Worm (Caenorhabditis elegans) whole organism, early embryonic: ENCODE data around the gene F08F3.8.

Source experiments
- ama-1 ChIP-seq: fragments of 150-350 bp; optimal IDR thresholded peaks from 2 replicates; lab custom pipeline; 2014
- ceh-13 ChIP-seq: fragments of 200-800 bp; sonication (Bioruptor generic); optimal IDR thresholded peaks from 2 replicates; lab custom pipeline; 2018; ENCODE audit warnings: mild to moderate bottlenecking, missing genetic modification characterization, missing compliant biosample characterization
- ceh-36 ChIP-seq: sonication (generic microtip); optimal IDR thresholded peaks from 2 replicates; lab custom pipeline; 2016; ENCODE audit warnings: missing genetic modification characterization, inconsistent platforms, missing compliant biosample characterization
- ets-7 ChIP-seq: sonication (generic microtip); optimal IDR thresholded peaks from 2 replicates; lab custom pipeline; 2016; ENCODE audit warnings: missing genotype, missing genetic modification characterization, missing compliant biosample characterization
- flt-1 ChIP-seq: fragments of 200-800 bp; sonication (Bioruptor generic); IDR thresholded peaks from 2 replicates; pipeline ENCODE4 v1.3.6; 2022; ENCODE audit warnings: missing genetic modification characterization, missing compliant biosample characterization
- hmg-4 ChIP-seq: fragments of 200-800 bp; sonication (Bioruptor generic); optimal IDR thresholded peaks from 2 replicates; lab custom pipeline; 2018; ENCODE audit warnings: mild to moderate bottlenecking, missing genetic modification characterization, missing compliant biosample characterization
- pes-1 ChIP-seq: fragments of 200-800 bp; sonication (Bioruptor generic); IDR thresholded peaks from 2 replicates; pipeline ENCODE4 v1.3.6; 2022; ENCODE audit warnings: missing genetic modification reagents, missing genetic modification characterization, missing compliant biosample characterization
- scrt-1 ChIP-seq: fragments of 200-800 bp; sonication (Bioruptor generic); IDR thresholded peaks from 2 replicates; pipeline ENCODE4 v1.3.6; 2022; ENCODE audit warnings: missing genetic modification characterization, missing compliant biosample characterization
- sea-1 ChIP-seq: fragments of 200-800 bp; sonication (Bioruptor generic); conservative IDR thresholded peaks from 2 replicates; pipeline ENCODE4 v1.3.6; 2022; ENCODE audit warnings: missing genetic modification characterization, missing compliant biosample characterization
- tbx-11 ChIP-seq: fragments of 200-800 bp; sonication (Bioruptor generic); IDR thresholded peaks from 2 replicates; pipeline ENCODE4 v1.3.6; 2022; ENCODE audit warnings: missing genetic modification characterization, missing compliant biosample characterization

ce11 chrV:5403938-5404337 lies 28.5 kb downstream of the F08F3.8 start:
- no peak for TF ChIP-seq hmg-4 (GFP tag; lab: Kevin White, UChicago)
- TF ChIP-seq ama-1 (lab: Kevin White, UChicago): no peak
- TF ChIP-seq ets-7 (tag; lab: Kevin White, UChicago): no peak
- TF ChIP-seq flt-1: no peak
- TF ChIP-seq pes-1: no peak
- TF ChIP-seq scrt-1 (GFP tag; lab: Robert Waterston, UW): no peak
- TF ChIP-seq ceh-13 (GFP tag; lab: Kevin White, UChicago): no peak
- TF ChIP-seq sea-1 (GFP tag; lab: Robert Waterston, UW): no peak
- TF ChIP-seq tbx-11 (GFP tag; lab: Robert Waterston, UW): no peak
- TF ChIP-seq ceh-36 (tag; lab: Kevin White, UChicago): no peak
